Worm (Caenorhabditis elegans): ENCODE measurements around the gene fbxc-18.

ce11 chrII:988437-988836 is 21.6 kb upstream of the fbxc-18 start, which contains the start of gene fbxc-39:
- TF ChIP-seq cog-1 (tag; optimal IDR thresholded peaks at IDR 0.05) (no peak), ztf-29 (GFP tag; IDR thresholded peaks at IDR 0.05) (no peak)
